Worm (Caenorhabditis elegans): Measurements from ENCODE around the gene npr-13.

DNA sequence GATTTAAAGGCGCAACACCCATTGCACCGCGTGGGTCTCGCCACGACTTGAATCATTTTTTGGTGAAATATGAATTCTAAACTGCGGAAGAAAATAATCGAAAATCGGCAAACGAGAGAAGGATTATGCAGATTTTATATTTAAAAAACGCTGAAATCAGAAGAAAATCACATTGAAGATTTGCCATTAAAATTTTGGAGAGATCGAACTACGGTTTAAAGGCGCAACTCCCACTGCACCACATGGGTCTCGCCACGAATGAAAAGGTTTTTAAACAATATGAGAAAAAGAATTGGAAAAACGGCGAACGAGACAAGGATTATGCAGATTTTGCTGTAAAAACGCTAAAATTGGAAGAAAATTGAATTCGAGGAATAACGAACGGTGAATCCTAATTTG is 25.6 kb downstream of the npr-13 start:
- TF ChIP-seq zip-5 (tag; optimal IDR thresholded peaks at IDR 0.05) (no peak), nfya-1 (tag; optimal IDR thresholded peaks at IDR 0.05) (no peak), ttx-3 (tag; optimal IDR thresholded peaks at IDR 0.05) (no peak), ceh-2 (tag; optimal IDR thresholded peaks at IDR 0.05) (no peak)

Data from whole organism, late embryonic.